Worm (Caenorhabditis elegans): ENCODE measurements around the gene gdi-1.
"Not testable (repeated sequence)": the region's sequence is repeated elsewhere in the genome, so short reads cannot be mapped to it uniquely, and the experiment has no call there.

DNA sequence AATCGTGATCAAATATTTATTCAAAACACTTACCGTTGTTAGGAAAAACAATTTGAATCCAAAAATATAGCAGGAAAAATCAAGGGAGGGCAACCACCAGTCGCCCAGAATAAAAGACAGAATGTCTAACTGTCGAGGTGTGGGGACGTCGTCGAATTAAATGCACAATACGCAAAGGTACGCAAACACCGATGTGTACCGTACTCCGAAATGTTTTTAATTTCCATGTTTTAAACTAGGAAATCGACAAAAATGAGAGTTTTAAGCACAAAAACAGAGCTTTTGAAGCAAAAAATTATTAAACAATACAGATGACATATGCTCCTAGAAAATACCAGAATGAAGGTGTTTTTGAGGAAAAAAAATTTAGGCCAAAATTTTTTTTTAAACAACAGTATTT, 18.2 kb downstream of the gdi-1 start, which contains the start of gene Y57G11C.51:
- TF ChIP-seq ZK546.5, nhr-12 (tag; optimal IDR thresholded peaks at IDR 0.05): not testable (repeated sequence)

Data from whole organism, L2 larva.